Fruit fly (Drosophila melanogaster) whole organism, prepupa: ENCODE results near the gene Crtc.

Experiments
- Blimp-1 ChIP-seq: fragments of 200-800 bp; sonication (Bioruptor generic); optimal IDR thresholded peaks from 3 replicates; lab custom pipeline; 2017; ENCODE audit warnings: missing biosample characterization, missing genetic modification characterization, mild to moderate bottlenecking, moderate library complexity, missing genetic modification reagents
- CG10631 ChIP-seq: fragments of 200-800 bp; sonication (Bioruptor generic); optimal IDR thresholded peaks from 2 replicates; lab custom pipeline; 2016; ENCODE audit warnings: missing biosample characterization, missing genetic modification characterization
- CG10669 ChIP-seq: fragments of 200-800 bp; sonication (Bioruptor generic); optimal IDR thresholded peaks from 3 replicates; lab custom pipeline; 2018; ENCODE audit warnings: missing biosample characterization, mild to moderate bottlenecking, missing genetic modification characterization, moderate library complexity
- CG11294 ChIP-seq: fragments of 200-800 bp; sonication (Bioruptor generic); IDR thresholded peaks from 2 replicates; pipeline ENCODE4 v1.3.6; 2022; ENCODE audit warnings: missing biosample characterization, missing genetic modification characterization
- CG11762 ChIP-seq: fragments of 200-800 bp; sonication (Bioruptor generic); optimal IDR thresholded peaks from 3 replicates; lab custom pipeline; 2016; ENCODE audit warnings: missing biosample characterization, missing genetic modification characterization; ENCODE audit not compliant: insufficient read depth
- CG11902 ChIP-seq: fragments of 200-800 bp; sonication (Bioruptor generic); optimal IDR thresholded peaks from 3 replicates; lab custom pipeline; 2016; ENCODE audit warnings: missing biosample characterization, missing genetic modification characterization
- CG15336 ChIP-seq: fragments of 200-800 bp; sonication (Bioruptor generic); IDR thresholded peaks from 2 replicates; pipeline ENCODE4 v1.3.6; 2022; ENCODE audit warnings: missing biosample characterization, missing genetic modification characterization
- CG1621 ChIP-seq: fragments of 200-800 bp; sonication (Bioruptor generic); optimal IDR thresholded peaks from 3 replicates; lab custom pipeline; 2018; ENCODE audit warnings: missing biosample characterization, mild to moderate bottlenecking, missing genetic modification characterization
- CG16779 ChIP-seq: fragments of 200-800 bp; sonication (Bioruptor generic); optimal IDR thresholded peaks from 3 replicates; lab custom pipeline; 2017; ENCODE audit warnings: missing biosample characterization, mild to moderate bottlenecking, missing genetic modification characterization
- CG3032 ChIP-seq: fragments of 200-800 bp; optimal IDR thresholded peaks from 2 replicates; lab custom pipeline; 2019; ENCODE audit warnings: missing biosample characterization, mild to moderate bottlenecking, missing genetic modification characterization, moderate library complexity
- CG31627 ChIP-seq: fragments of 200-800 bp; sonication (Bioruptor generic); optimal IDR thresholded peaks from 3 replicates; lab custom pipeline; 2016; ENCODE audit warnings: missing biosample characterization, missing genetic modification characterization
- CG32006 ChIP-seq: fragments of 200-800 bp; sonication (Bioruptor generic); optimal IDR thresholded peaks from 3 replicates; lab custom pipeline; 2017; ENCODE audit warnings: missing biosample characterization, mild to moderate bottlenecking, missing genetic modification characterization
- CG3919 ChIP-seq: fragments of 200-800 bp; sonication (Bioruptor generic); optimal IDR thresholded peaks from 3 replicates; lab custom pipeline; 2016; ENCODE audit warnings: missing biosample characterization, missing genetic modification characterization
- CG4318 ChIP-seq: fragments of 200-800 bp; sonication (Bioruptor generic); optimal IDR thresholded peaks from 3 replicates; lab custom pipeline; 2017; ENCODE audit warnings: missing biosample characterization, mild to moderate bottlenecking, missing genetic modification characterization
- CG6163 ChIP-seq: fragments of 200-800 bp; sonication (Bioruptor generic); IDR thresholded peaks from 3 replicates; pipeline ENCODE4 v1.3.6; 2022; ENCODE audit warnings: missing biosample characterization, missing genetic modification characterization
- CG6276 ChIP-seq: fragments of 200-800 bp; sonication (Bioruptor generic); optimal IDR thresholded peaks from 2 replicates; lab custom pipeline; 2017; ENCODE audit warnings: missing biosample characterization, mild to moderate bottlenecking, missing genetic modification characterization
- CG6808 ChIP-seq: fragments of 200-800 bp; sonication (Bioruptor generic); optimal IDR thresholded peaks from 3 replicates; lab custom pipeline; 2017; ENCODE audit warnings: missing biosample characterization, missing genetic modification characterization, mild to moderate bottlenecking, moderate library complexity, missing genetic modification reagents
- CG6854 ChIP-seq: fragments of 200-800 bp; sonication (Bioruptor generic); optimal IDR thresholded peaks from 2 replicates; lab custom pipeline; 2017; ENCODE audit warnings: missing biosample characterization, mild to moderate bottlenecking, missing genetic modification characterization
- CG7368 ChIP-seq: fragments of 200-800 bp; sonication (Bioruptor generic); optimal IDR thresholded peaks from 3 replicates; lab custom pipeline; 2016; ENCODE audit warnings: missing biosample characterization, missing genetic modification characterization
- CG8119 ChIP-seq: fragments of 200-800 bp; sonication (Bioruptor generic); IDR thresholded peaks from 3 replicates; pipeline ENCODE4 v1.3.6; 2022; ENCODE audit warnings: missing biosample characterization, missing genetic modification characterization
- CG8319 ChIP-seq: fragments of 200-800 bp; sonication (Bioruptor generic); optimal IDR thresholded peaks from 3 replicates; lab custom pipeline; 2016; ENCODE audit warnings: missing biosample characterization, missing genetic modification characterization
- CG8632 ChIP-seq: fragments of 200-800 bp; sonication (Bioruptor generic); optimal IDR thresholded peaks from 3 replicates; lab custom pipeline; 2016; ENCODE audit warnings: missing biosample characterization, missing genetic modification characterization
- CG9139 ChIP-seq: fragments of 200-800 bp; sonication (Bioruptor generic); optimal IDR thresholded peaks from 3 replicates; lab custom pipeline; 2017; ENCODE audit warnings: missing biosample characterization, mild to moderate bottlenecking, missing genetic modification characterization
- Eip75B ChIP-seq: fragments of 200-800 bp; sonication (Bioruptor generic); optimal IDR thresholded peaks from 3 replicates; lab custom pipeline; 2016; ENCODE audit warnings: missing biosample characterization, missing genetic modification characterization
- Eip78C ChIP-seq: fragments of 200-800 bp; sonication (Bioruptor generic); peaks from one replicate; lab custom pipeline; 2016; ENCODE audit warnings: missing biosample characterization, missing genetic modification characterization
- Eip93F ChIP-seq: fragments of 200-800 bp; sonication (Bioruptor generic); optimal IDR thresholded peaks from 2 replicates; lab custom pipeline; 2016; ENCODE audit warnings: missing biosample characterization, mild to moderate bottlenecking, missing genetic modification characterization
- Ets21C ChIP-seq: fragments of 200-800 bp; sonication (Bioruptor generic); optimal IDR thresholded peaks from 3 replicates; lab custom pipeline; 2016; ENCODE audit warnings: missing biosample characterization, missing genetic modification characterization
- Ets96B ChIP-seq: fragments of 200-800 bp; optimal IDR thresholded peaks from 2 replicates; lab custom pipeline; 2019; ENCODE audit warnings: missing biosample characterization, mild to moderate bottlenecking, missing genetic modification characterization, moderate library complexity
- Gug ChIP-seq: fragments of 200-800 bp; sonication (Bioruptor generic); IDR thresholded peaks from 2 replicates; pipeline ENCODE4 v1.3.6; 2022; ENCODE audit warnings: missing biosample characterization, missing genetic modification characterization
- Hr38 ChIP-seq: sonication (Bioruptor generic); optimal IDR thresholded peaks from 2 replicates; lab custom pipeline; 2016; ENCODE audit warnings: missing biosample characterization, missing genetic modification characterization
- Hr39 ChIP-seq: fragments of 200-800 bp; sonication (Bioruptor generic); optimal IDR thresholded peaks from 2 replicates; lab custom pipeline; 2016; ENCODE audit warnings: missing biosample characterization, missing genetic modification characterization
- Hr4 ChIP-seq: fragments of 200-800 bp; sonication (Bioruptor generic); optimal IDR thresholded peaks from 3 replicates; lab custom pipeline; 2016; ENCODE audit warnings: missing biosample characterization, missing genetic modification characterization
- OdsH ChIP-seq: fragments of 200-800 bp; sonication (Bioruptor generic); optimal IDR thresholded peaks from 3 replicates; lab custom pipeline; 2016; ENCODE audit warnings: missing biosample characterization, missing genetic modification characterization
- Smox ChIP-seq: fragments of 200-800 bp; sonication (Bioruptor generic); optimal IDR thresholded peaks from 3 replicates; lab custom pipeline; 2016; ENCODE audit warnings: missing biosample characterization, missing genetic modification characterization
- Sox102F ChIP-seq: fragments of 200-800 bp; sonication (Bioruptor generic); optimal IDR thresholded peaks from 2 replicates; lab custom pipeline; 2016; ENCODE audit warnings: missing biosample characterization, mild to moderate bottlenecking, missing genetic modification characterization
- Sox15 ChIP-seq: fragments of 200-800 bp; sonication (Bioruptor generic); optimal IDR thresholded peaks from 3 replicates; lab custom pipeline; 2016; ENCODE audit warnings: missing biosample characterization, missing genetic modification characterization
- achi ChIP-seq: fragments of 200-800 bp; sonication (Bioruptor generic); optimal IDR thresholded peaks from 3 replicates; lab custom pipeline; 2016; ENCODE audit warnings: missing biosample characterization, missing genetic modification characterization
- cyc ChIP-seq: fragments of 200-800 bp; sonication (Bioruptor generic); optimal IDR thresholded peaks from 3 replicates; lab custom pipeline; 2016; ENCODE audit warnings: missing biosample characterization, missing genetic modification characterization
- dac ChIP-seq: fragments of 200-800 bp; sonication (Bioruptor generic); optimal IDR thresholded peaks from 2 replicates; lab custom pipeline; 2017; ENCODE audit warnings: missing biosample characterization, mild to moderate bottlenecking, missing genetic modification characterization
- dsx ChIP-seq: fragments of 200-800 bp; optimal IDR thresholded peaks from 3 replicates; lab custom pipeline; 2019; ENCODE audit warnings: missing biosample characterization, mild to moderate bottlenecking, missing genetic modification characterization, moderate library complexity; ENCODE audit not compliant: poor library complexity, severe bottlenecking
- eg ChIP-seq: fragments of 200-800 bp; sonication (Bioruptor generic); IDR thresholded peaks from 3 replicates; pipeline ENCODE4 v1.3.6; 2022; ENCODE audit warnings: missing biosample characterization, missing genetic modification characterization
- fd59A ChIP-seq: fragments of 200-800 bp; sonication (Bioruptor generic); optimal IDR thresholded peaks from 2 replicates; lab custom pipeline; 2017; ENCODE audit warnings: missing biosample characterization, mild to moderate bottlenecking, missing genetic modification characterization, missing genetic modification reagents
- fd85E ChIP-seq: fragments of 200-800 bp; sonication (Bioruptor generic); optimal IDR thresholded peaks from 3 replicates; lab custom pipeline; 2016; ENCODE audit warnings: missing biosample characterization, missing genetic modification characterization
- fkh ChIP-seq: fragments of 200-800 bp; sonication (Bioruptor generic); optimal IDR thresholded peaks from 3 replicates; lab custom pipeline; 2017; ENCODE audit warnings: missing biosample characterization, mild to moderate bottlenecking, missing genetic modification characterization, moderate library complexity
- lz ChIP-seq: fragments of 200-800 bp; sonication (Bioruptor generic); optimal IDR thresholded peaks from 3 replicates; lab custom pipeline; 2016; ENCODE audit warnings: missing biosample characterization, missing genetic modification characterization
- net ChIP-seq: fragments of 200-800 bp; sonication (Bioruptor generic); optimal IDR thresholded peaks from 3 replicates; lab custom pipeline; 2016; ENCODE audit warnings: missing biosample characterization, missing genetic modification characterization
- pdm3 ChIP-seq: fragments of 200-800 bp; sonication (Bioruptor generic); optimal IDR thresholded peaks from 3 replicates; lab custom pipeline; 2016; ENCODE audit warnings: missing biosample characterization, missing genetic modification characterization
- salr ChIP-seq, 2 experiments: fragments of 200-800 bp; sonication (Bioruptor generic); optimal IDR thresholded peaks; 3 replicates each; lab custom pipeline; 2016 to 2018; ENCODE audit warnings: missing biosample characterization in 2 of 2, missing genetic modification characterization in 2 of 2, mild to moderate bottlenecking in 1 of 2
- spab ChIP-seq: fragments of 200-800 bp; sonication (Bioruptor generic); optimal IDR thresholded peaks from 2 replicates; lab custom pipeline; 2017; ENCODE audit warnings: missing biosample characterization, mild to moderate bottlenecking, missing genetic modification characterization, missing genetic modification reagents
- ss ChIP-seq, 2 experiments: fragments of 200-800 bp; sonication (Bioruptor generic); optimal IDR thresholded peaks; 2 replicates in 1 of 2; 3 replicates in 1 of 2; lab custom pipeline; 2017 to 2018; ENCODE audit warnings: mild to moderate bottlenecking in 2 of 2, missing biosample characterization in 2 of 2, missing genetic modification characterization in 2 of 2, moderate library complexity in 1 of 2
- topi ChIP-seq: fragments of 200-800 bp; sonication (Bioruptor generic); optimal IDR thresholded peaks from 3 replicates; lab custom pipeline; 2016; ENCODE audit warnings: missing biosample characterization, missing genetic modification characterization

Gene Crtc

DNA sequence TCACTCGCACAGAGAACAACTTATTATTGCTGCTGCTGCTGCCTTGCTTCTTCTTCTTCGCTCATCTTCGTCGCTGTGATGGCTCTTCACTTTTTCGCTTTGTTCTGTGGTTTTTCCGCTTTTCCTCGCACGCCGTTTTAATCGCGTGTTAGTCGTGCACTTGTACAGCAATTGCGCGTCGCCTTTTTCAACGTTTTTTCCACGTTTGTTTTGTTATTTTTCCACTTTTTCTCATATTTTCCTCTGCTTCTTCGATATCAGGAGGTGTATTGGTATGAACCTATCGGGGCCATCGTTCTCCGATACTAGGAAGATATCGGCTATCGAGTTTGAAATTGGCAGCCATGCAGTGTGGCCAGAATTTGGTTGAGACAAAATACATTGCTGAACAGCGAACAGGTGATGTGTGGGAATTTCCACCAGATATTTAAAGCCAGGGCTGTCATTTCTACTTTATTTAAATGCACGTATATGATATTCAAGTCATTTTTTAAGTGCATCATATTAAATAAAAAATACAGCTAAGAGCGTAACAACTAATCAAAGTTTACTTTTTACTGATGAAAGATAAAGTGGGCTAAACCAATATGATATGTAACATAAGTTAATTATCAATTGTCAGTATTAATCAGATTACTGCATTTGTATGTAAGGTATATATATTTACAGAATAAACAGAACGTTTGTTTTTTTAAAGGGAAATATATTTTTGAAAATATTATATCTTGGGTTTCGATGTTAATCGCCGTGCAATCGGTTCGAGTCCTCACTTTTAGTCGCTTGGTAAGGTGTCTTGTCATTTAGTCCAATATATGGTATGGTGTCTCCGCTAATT is at the start of gene Crtc:
TSS of gene Crtc (minus strand) at position 290 of the 835 bp plus-strand sequence.
- TF ChIP-seq net (no peak), CG8632 (GFP tag; lab: Kevin White, UChicago) (no peak), CG1621 (tag; lab: Kevin White, UChicago) (no peak), CG11762 (GFP tag; lab: Kevin White, UChicago) (no peak), Eip78C (GFP tag; lab: Kevin White, UChicago) (peak; percentile 53), ss (GFP tag; optimal IDR thresholded peaks at IDR 0.05; lab: Kevin White, UChicago) (peak in 1 of 2 experiments; percentile 34), Hr39 (GFP tag; lab: Kevin White, UChicago) (peak; percentile 3), Blimp-1 (GFP tag; lab: Kevin White, UChicago) (no peak), CG3032 (peak; percentile 32), CG16779 (tag; lab: Kevin White, UChicago) (peak; percentile 51), CG15336 (GFP tag; lab: Robert Waterston, UW) (no peak), dsx (no peak), CG10631 (peak; percentile 16), fd85E (GFP tag; lab: Kevin White, UChicago) (peak; percentile 3), CG10669 (GFP tag; lab: Kevin White, UChicago) (no peak), lz (GFP tag; lab: Kevin White, UChicago) (no peak), spab (GFP tag; lab: Kevin White, UChicago) (no peak), CG32006 (GFP tag; lab: Kevin White, UChicago) (no peak), eg (GFP tag; lab: Robert Waterston, UW) (no peak), Hr4 (GFP tag; lab: Kevin White, UChicago) (peak; percentile 9), CG7368 (GFP tag; lab: Kevin White, UChicago) (no peak), Ets21C (GFP tag; lab: Kevin White, UChicago) (no peak), achi (GFP tag; lab: Kevin White, UChicago) (no peak), Eip93F (GFP tag; lab: Kevin White, UChicago) (no peak), CG8119 (GFP tag; lab: Robert Waterston, UW) (no peak), Gug (GFP tag; lab: Robert Waterston, UW) (no peak; the same call in 1 of the 2 replicates), fd59A (GFP tag; lab: Kevin White, UChicago) (no peak), CG6276 (no peak), CG6163 (GFP tag; lab: Robert Waterston, UW) (peak; percentile 57; the same call in 1 of the 3 replicates), pdm3 (peak; percentile 16), Ets96B (tag; lab: Kevin White, UChicago) (no peak), topi (GFP tag; lab: Kevin White, UChicago) (no peak), CG6808 (GFP tag; lab: Kevin White, UChicago) (no peak), CG31627 (GFP tag; lab: Kevin White, UChicago) (no peak), Sox102F (no peak), cyc (GFP tag; lab: Kevin White, UChicago) (peak; percentile 21), dac (GFP tag; lab: Kevin White, UChicago) (no peak), CG9139 (GFP tag; lab: Kevin White, UChicago) (peak; percentile 12), Hr38 (GFP tag; lab: Kevin White, UChicago) (no peak), CG11294 (GFP tag; lab: Robert Waterston, UW) (no peak), Sox15 (no peak), CG11902 (no peak), CG6854 (peak; percentile 42), CG8319 (GFP tag; lab: Kevin White, UChicago) (no peak), Smox (GFP tag; lab: Kevin White, UChicago) (peak; percentile 22), Eip75B (no peak), fkh (GFP tag; lab: Kevin White, UChicago) (no peak), CG3919 (GFP tag; lab: Kevin White, UChicago) (no peak), salr (GFP tag; optimal IDR thresholded peaks at IDR 0.05; lab: Kevin White, UChicago) (no peak), CG4318 (GFP tag; lab: Kevin White, UChicago) (no peak), OdsH (GFP tag; lab: Kevin White, UChicago) (no peak)
